Worm (Caenorhabditis elegans): ENCODE results near the gene mdl-1.

mdl-1 gene

DNA sequence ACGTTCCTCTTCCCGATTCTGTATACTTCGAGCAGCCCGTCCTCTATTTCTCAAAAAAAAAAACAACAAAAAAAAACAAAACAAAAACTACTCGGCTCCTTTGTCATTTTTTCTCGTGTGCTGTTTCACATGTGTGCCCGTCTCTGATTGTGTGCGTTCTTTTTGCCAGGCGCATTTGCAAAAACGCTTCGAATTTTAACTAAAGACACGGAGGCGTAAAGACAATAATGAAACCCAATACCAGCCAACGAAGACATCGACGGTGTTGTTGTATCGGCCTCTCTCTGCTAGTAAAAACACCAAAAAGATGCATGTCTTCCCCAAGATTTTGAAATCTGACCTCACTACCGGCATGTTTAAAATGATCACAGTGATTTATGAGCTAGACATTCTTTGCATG lies 4.7 kb downstream of the mdl-1 start:
- TF ChIP-seq akir-1 (GFP tag; optimal IDR thresholded peaks at IDR 0.05) (no peak), ama-1 (optimal IDR thresholded peaks at IDR 0.05) (peak; percentile 55), ama-1 (GFP tag; optimal IDR thresholded peaks at IDR 0.05) (no peak)

DNA sequence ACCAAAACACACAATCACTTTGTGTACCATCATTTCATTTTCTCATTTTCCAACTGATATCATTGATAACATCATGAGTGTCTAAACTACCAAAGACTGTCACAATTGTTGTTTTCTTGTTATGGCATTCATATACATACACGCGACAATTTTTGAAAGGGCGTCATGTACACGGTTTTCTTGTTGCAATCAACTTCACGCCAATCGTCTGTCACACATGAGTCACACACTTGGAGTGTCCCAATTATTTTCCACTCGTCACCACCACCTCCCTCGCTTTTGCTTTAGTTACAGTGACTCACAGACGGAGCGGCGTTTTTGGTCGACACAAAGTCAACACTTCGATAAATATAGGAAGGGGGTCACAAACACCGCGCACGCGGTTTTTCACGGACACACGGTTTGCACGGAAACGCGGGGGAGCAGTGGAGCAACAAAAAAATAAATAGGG lies 5.8 kb downstream of the mdl-1 start:
- TF ChIP-seq lin-40 (tag; optimal IDR thresholded peaks at IDR 0.05): peak; percentile 61
- TF ChIP-seq fkh-3 (tag; optimal IDR thresholded peaks at IDR 0.05): no peak
- peak; percentile 73 to 75 for TF ChIP-seq let-607 (tag; optimal IDR thresholded peaks at IDR 0.05)
- TF ChIP-seq ztf-26 (tag; optimal IDR thresholded peaks at IDR 0.05): peak; percentile 7
- TF ChIP-seq akir-1 (GFP tag; optimal IDR thresholded peaks at IDR 0.05): no peak
- TF ChIP-seq atf-7 (tag; optimal IDR thresholded peaks at IDR 0.05): peak; percentile 71
- peak; percentile 52 for TF ChIP-seq attf-5 (GFP tag; optimal IDR thresholded peaks at IDR 0.05)
- no peak for TF ChIP-seq hmg-20 (GFP tag; IDR thresholded peaks at IDR 0.05)
- no peak for TF ChIP-seq Y67H2A.10 (GFP tag; conservative IDR thresholded peaks at IDR 0.05)
- no peak for TF ChIP-seq lsy-27 (tag; optimal IDR thresholded peaks at IDR 0.05; ENCODE audit: borderline replicate concordance, insufficient read depth)
- TF ChIP-seq nfya-2 (GFP tag; IDR thresholded peaks at IDR 0.05): no peak
- TF ChIP-seq mcd-1 (GFP tag; IDR thresholded peaks at IDR 0.05): peak; percentile 39; the same call in 1 of the 2 replicates
- peak; percentile 94 for TF ChIP-seq nhr-80 (tag; optimal IDR thresholded peaks at IDR 0.05)
- 0 out of 2 replicates have a peak, but pooled peaks have one; percentile 11 for TF ChIP-seq hmg-1.2 (GFP tag; IDR thresholded peaks at IDR 0.05)
- TF ChIP-seq die-1 (tag; optimal IDR thresholded peaks at IDR 0.05): no peak
- TF ChIP-seq let-526 (GFP tag; IDR thresholded peaks at IDR 0.05): 0 out of 2 replicates have a peak, but pooled peaks have one; percentile 36
- TF ChIP-seq ZK185.1 (tag; optimal IDR thresholded peaks at IDR 0.05; ENCODE audit: poor library complexity, severe bottlenecking): peak; percentile 42
- peak; percentile 48 for TF ChIP-seq ztf-22 (GFP tag; optimal IDR thresholded peaks at IDR 0.05)
- TF ChIP-seq ama-1 (optimal IDR thresholded peaks at IDR 0.05): no peak
- no peak for TF ChIP-seq ama-1 (GFP tag; optimal IDR thresholded peaks at IDR 0.05)
- no peak for TF ChIP-seq F49E8.2 (tag; optimal IDR thresholded peaks at IDR 0.05; ENCODE audit: insufficient read depth)
- TF ChIP-seq sdz-38 (tag; optimal IDR thresholded peaks at IDR 0.05): no peak
- no peak for TF ChIP-seq zim-3 (tag; optimal IDR thresholded peaks at IDR 0.05)
- TF ChIP-seq dox-1 (GFP tag; IDR thresholded peaks at IDR 0.05): peak; percentile 58
- TF ChIP-seq nhr-120 (GFP tag; IDR thresholded peaks at IDR 0.05): no peak
- no peak for TF ChIP-seq snpc-4 (GFP tag; optimal IDR thresholded peaks at IDR 0.05)
- peak in 1 of 4 experiments; percentile 3 for TF ChIP-seq snpc-4 (tag; optimal IDR thresholded peaks at IDR 0.05)
- no peak for TF ChIP-seq egrh-3 (GFP tag; IDR thresholded peaks at IDR 0.05)
- peak; percentile 62 for TF ChIP-seq ets-4 (GFP tag; optimal IDR thresholded peaks at IDR 0.05)
- peak; percentile 26 for TF ChIP-seq ceh-27 (GFP tag; optimal IDR thresholded peaks at IDR 0.05)
- no peak for TF ChIP-seq mxl-1 (tag; optimal IDR thresholded peaks at IDR 0.05)
- no peak for TF ChIP-seq hlh-12 (tag; optimal IDR thresholded peaks at IDR 0.05)
- no peak for TF ChIP-seq lir-1 (GFP tag; conservative IDR thresholded peaks at IDR 0.05)
- TF ChIP-seq athp-1 (tag; optimal IDR thresholded peaks at IDR 0.05): no peak
- TF ChIP-seq lin-26 (GFP tag; IDR thresholded peaks at IDR 0.05): 0 out of 2 replicates have a peak, but pooled peaks have one; percentile 13
- 0 out of 2 replicates have a peak, but pooled peaks have one; percentile 16 for TF ChIP-seq K11D2.4 (GFP tag; IDR thresholded peaks at IDR 0.05)
- TF ChIP-seq madf-6 (GFP tag; IDR thresholded peaks at IDR 0.05): no peak
- TF ChIP-seq C06A6.2 (GFP tag; conservative IDR thresholded peaks at IDR 0.05): peak; percentile 47
- TF ChIP-seq pha-4 (tag; optimal IDR thresholded peaks at IDR 0.05): peak; percentile 17
- TF ChIP-seq B0336.3 (GFP tag; IDR thresholded peaks at IDR 0.05): peak; percentile 40; the same call in 1 of the 2 replicates
- no peak for TF ChIP-seq C17E4.6 (GFP tag; IDR thresholded peaks at IDR 0.05)
- no peak for TF ChIP-seq ceh-91 (GFP tag; IDR thresholded peaks at IDR 0.05)
- TF ChIP-seq unc-62 (GFP tag; optimal IDR thresholded peaks at IDR 0.05): peak; percentile 77
- no peak for TF ChIP-seq snpc-1.3 (tag; optimal IDR thresholded peaks at IDR 0.05; ENCODE audit: insufficient read depth)
- TF ChIP-seq mes-4 (tag; optimal IDR thresholded peaks at IDR 0.05): no peak
- peak; percentile 38 for TF ChIP-seq nhr-90 (tag; optimal IDR thresholded peaks at IDR 0.05)

All from whole organism, young adult.